Fruit fly (Drosophila melanogaster) S2 (cell line): ENCODE measurements around the gene CG15160.

Experiments
- CG8478 ChIP-seq: fragments of >200 bp; optimal IDR thresholded peaks from 2 replicates; lab custom pipeline; 2018
- CTCF ChIP-seq, 2 experiments: fragments of >200 bp; optimal IDR thresholded peaks; 2 replicates each; lab custom pipeline; 2018

dm6 chr2L:18548753-18549152 lies 41.9 kb upstream of the CG15160 start:
- TF ChIP-seq CTCF (optimal IDR thresholded peaks at IDR 0.05; lab: Kevin White, UChicago) (no peak), CG8478 (lab: Kevin White, UChicago) (no peak)
